Fruit fly (Drosophila melanogaster): ENCODE results near the gene CG14260.

Gene CG14260

dm6 chr3R:27288202-27289135 lies 23.2 kb downstream of the CG14260 start, which contains the start of the genes bigmax and Hmu (continued):
- TF ChIP-seq tup (GFP tag; optimal IDR thresholded peaks at IDR 0.05) (peak; percentile 16), sens (GFP tag) (peak; percentile 94), dati (GFP tag; IDR thresholded peaks at IDR 0.05) (peak; percentile 49; the same call in 1 of the 2 replicates), CG11085 (GFP tag; IDR thresholded peaks at IDR 0.05) (peak; percentile 81), CG17612 (GFP tag; IDR thresholded peaks at IDR 0.05) (peak; percentile 22; the same call in 1 of the 2 replicates), ttk (GFP tag; IDR thresholded peaks at IDR 0.05) (peak; percentile 86), Opbp (GFP tag; IDR thresholded peaks at IDR 0.05; ENCODE audit: partially characterized antibody) (peak; percentile 86), CG12104 (GFP tag; optimal IDR thresholded peaks at IDR 0.05) (peak; percentile 74), dm (GFP tag; optimal IDR thresholded peaks at IDR 0.05) (peak; percentile 86), CG5245 (GFP tag; optimal IDR thresholded peaks at IDR 0.05) (peak; percentile 53), fru (optimal IDR thresholded peaks at IDR 0.05) (no peak), wek (GFP tag; optimal IDR thresholded peaks at IDR 0.05) (peak; percentile 13), grn (GFP tag; optimal IDR thresholded peaks at IDR 0.05) (peak; percentile 52), ab (GFP tag; optimal IDR thresholded peaks at IDR 0.05) (peak; percentile 13), hb (GFP tag; IDR thresholded peaks at IDR 0.05; ENCODE audit: partially characterized antibody) (peak; percentile 85), CkIIα-i1 (GFP tag; IDR thresholded peaks at IDR 0.05) (no peak), oc (tag; optimal IDR thresholded peaks at IDR 0.05) (peak; percentile 73), CG17802 (tag; optimal IDR thresholded peaks at IDR 0.05) (peak; percentile 49), CG1832 (GFP tag; optimal IDR thresholded peaks at IDR 0.05) (no peak), CG11247 (GFP tag; IDR thresholded peaks at IDR 0.05) (peak; percentile 80), Dfd (GFP tag; optimal IDR thresholded peaks at IDR 0.05) (no peak), Oli (tag; optimal IDR thresholded peaks at IDR 0.05) (peak; percentile 68), BEAF-32 (GFP tag; optimal IDR thresholded peaks at IDR 0.05) (peak; percentile 99), CG10147 (GFP tag; optimal IDR thresholded peaks at IDR 0.05) (peak; percentile 69), h (optimal IDR thresholded peaks at IDR 0.05) (no peak), C15 (GFP tag; IDR thresholded peaks at IDR 0.05) (peak; percentile 58; the same call in 1 of the 3 replicates), Taf1 (GFP tag; IDR thresholded peaks at IDR 0.05) (peak; percentile 76), CG7839 (tag; optimal IDR thresholded peaks at IDR 0.05) (peak; percentile 84), trem (tag; optimal IDR thresholded peaks at IDR 0.05) (peak; percentile 91), Dip2 (GFP tag; IDR thresholded peaks at IDR 0.05) (no peak), CG17361 (GFP tag; IDR thresholded peaks at IDR 0.05) (peak; percentile 86), Atf-2 (GFP tag; optimal IDR thresholded peaks at IDR 0.05) (peak; percentile 85), CoRest (tag; optimal IDR thresholded peaks at IDR 0.05) (peak; percentile 85), sug (tag; optimal IDR thresholded peaks at IDR 0.05) (peak; percentile 83), CG10431 (GFP tag; optimal IDR thresholded peaks at IDR 0.05) (no peak), Awh (GFP tag; IDR thresholded peaks at IDR 0.05) (peak; percentile 48; the same call in 1 of the 2 replicates), mirr (GFP tag; optimal IDR thresholded peaks at IDR 0.05) (peak; percentile 92), fd96Cb (tag; optimal IDR thresholded peaks at IDR 0.05) (peak; percentile 78), pum (GFP tag; optimal IDR thresholded peaks at IDR 0.05) (peak; percentile 85), CG6813 (GFP tag; optimal IDR thresholded peaks at IDR 0.05) (peak; percentile 14), Xbp1 (GFP tag; optimal IDR thresholded peaks at IDR 0.05) (peak; percentile 92), CG14050 (GFP tag; IDR thresholded peaks at IDR 0.05) (peak; percentile 76), CG18011 (GFP tag; optimal IDR thresholded peaks at IDR 0.05) (peak; percentile 54), peb (GFP tag; IDR thresholded peaks at IDR 0.05) (peak; percentile 24; the same call in 1 of the 2 replicates), ci (GFP tag; IDR thresholded peaks at IDR 0.05) (peak; percentile 92), CG6689 (GFP tag; IDR thresholded peaks at IDR 0.05) (peak; percentile 79), da (GFP tag; optimal IDR thresholded peaks at IDR 0.05) (peak; percentile 56), Hsf (GFP tag; optimal IDR thresholded peaks at IDR 0.05) (peak; percentile 88), wor (GFP tag; IDR thresholded peaks at IDR 0.05) (peak; percentile 66)
